Fruit fly (Drosophila melanogaster): ENCODE data around the gene alphaTub85E.
A peak's percentile ranks its signal among the peaks of the same experiment; 100 is the strongest.

alphaTub85E gene

DNA sequence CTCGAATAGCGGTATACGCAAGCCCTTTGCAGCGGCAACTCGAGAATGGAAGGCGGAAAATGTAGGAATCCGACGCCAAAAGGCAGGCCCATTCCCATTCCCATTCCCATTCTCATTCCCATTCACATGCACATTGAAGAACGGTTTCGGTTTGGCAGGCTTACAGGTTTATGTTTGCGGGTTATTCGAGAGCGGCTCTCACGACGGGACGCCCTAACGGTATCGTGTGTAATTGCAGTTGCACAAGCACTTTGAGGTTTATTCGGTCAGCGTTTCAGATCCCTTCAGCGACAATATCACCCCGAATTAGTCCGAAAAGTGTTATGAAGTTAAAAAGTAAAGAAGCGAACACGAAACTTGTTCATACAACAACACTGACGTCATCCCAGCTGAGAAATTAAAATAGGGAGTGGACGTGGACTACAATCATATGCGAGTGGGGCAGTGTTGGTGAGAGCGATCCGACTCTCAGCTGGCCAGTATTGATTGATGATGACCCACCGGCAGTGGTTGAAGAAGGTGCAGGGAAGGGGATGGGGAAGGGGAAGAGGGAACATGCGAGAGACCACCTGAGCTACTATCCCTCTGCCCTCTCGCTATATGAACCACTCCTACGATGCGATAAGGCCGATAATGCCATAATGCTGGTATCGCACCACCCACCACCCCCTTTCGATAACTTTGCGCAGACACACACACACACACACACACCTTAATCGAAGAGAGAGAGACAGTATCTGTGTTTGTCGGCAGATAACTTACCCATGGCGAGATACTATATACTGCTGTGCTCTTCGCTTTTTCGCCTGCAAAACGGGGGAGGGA, 28.7 kb downstream of the alphaTub85E start (continued):
- no peak for TF ChIP-seq bowl (GFP tag; IDR thresholded peaks at IDR 0.05)
- no peak for TF ChIP-seq dan (GFP tag; IDR thresholded peaks at IDR 0.05)
- no peak for TF ChIP-seq CG4854 (GFP tag; optimal IDR thresholded peaks at IDR 0.05)
- TF ChIP-seq abd-A (tag; optimal IDR thresholded peaks at IDR 0.05), result peak; percentile 89
- TF ChIP-seq Myb (GFP tag; optimal IDR thresholded peaks at IDR 0.05), result no peak
- TF ChIP-seq grn (GFP tag; optimal IDR thresholded peaks at IDR 0.05), result peak; percentile 98
- no peak for TF ChIP-seq chinmo (GFP tag; IDR thresholded peaks at IDR 0.05; ENCODE audit: partially characterized antibody)
- no peak for TF ChIP-seq Stat92E (GFP tag; optimal IDR thresholded peaks at IDR 0.05)
- TF ChIP-seq CG10543 (GFP tag; optimal IDR thresholded peaks at IDR 0.05), result peak; percentile 82
- TF ChIP-seq E2f2 (GFP tag; IDR thresholded peaks at IDR 0.05), result no peak
- no peak for TF ChIP-seq CG10431 (GFP tag; optimal IDR thresholded peaks at IDR 0.05)
- no peak for TF ChIP-seq C15 (GFP tag; IDR thresholded peaks at IDR 0.05)
- TF ChIP-seq pita (GFP tag; optimal IDR thresholded peaks at IDR 0.05), result no peak
- TF ChIP-seq CG12769 (tag; optimal IDR thresholded peaks at IDR 0.05), result peak; percentile 86
- TF ChIP-seq mld (GFP tag; IDR thresholded peaks at IDR 0.05; ENCODE audit: partially characterized antibody), result no peak
- TF ChIP-seq Hmr (GFP tag; optimal IDR thresholded peaks at IDR 0.05), result peak; percentile 66
- no peak for TF ChIP-seq vfl (GFP tag; optimal IDR thresholded peaks at IDR 0.05)
- TF ChIP-seq sug (tag; optimal IDR thresholded peaks at IDR 0.05), result peak; percentile 89
- no peak for TF ChIP-seq Ets97D (GFP tag; optimal IDR thresholded peaks at IDR 0.05)
- TF ChIP-seq pzg (GFP tag; optimal IDR thresholded peaks at IDR 0.05), result peak; percentile 12
- no peak for TF ChIP-seq emc (GFP tag; optimal IDR thresholded peaks at IDR 0.05)
- peak; percentile 58 for TF ChIP-seq Hey (tag; optimal IDR thresholded peaks at IDR 0.05)
- peak; percentile 59 for TF ChIP-seq Med (GFP tag)
- no peak for TF ChIP-seq Sox102F (GFP tag; optimal IDR thresholded peaks at IDR 0.05)
- peak; percentile 58 for TF ChIP-seq B-H2 (GFP tag; optimal IDR thresholded peaks at IDR 0.05)
- TF ChIP-seq Atf3 (GFP tag; optimal IDR thresholded peaks at IDR 0.05), result peak; percentile 34
- TF ChIP-seq CG34376 (GFP tag; optimal IDR thresholded peaks at IDR 0.05), result peak; percentile 96
- TF ChIP-seq Trl (optimal IDR thresholded peaks at IDR 0.05), result peak; percentile 69 to 90
- no peak for TF ChIP-seq Trl (GFP tag; optimal IDR thresholded peaks at IDR 0.05)
- no peak for TF ChIP-seq luna (GFP tag; optimal IDR thresholded peaks at IDR 0.05)
- TF ChIP-seq tin (GFP tag; optimal IDR thresholded peaks at IDR 0.05), result no peak
- no peak for TF ChIP-seq knrl (GFP tag; IDR thresholded peaks at IDR 0.05; ENCODE audit: partially characterized antibody)
- TF ChIP-seq HmgZ (tag; optimal IDR thresholded peaks at IDR 0.05), result peak; percentile 82
- no peak for TF ChIP-seq CG7963 (GFP tag; IDR thresholded peaks at IDR 0.05; ENCODE audit: partially characterized antibody)
- TF ChIP-seq Lhr (GFP tag; optimal IDR thresholded peaks at IDR 0.05), result no peak

dm6 chr3R:9703273-9703672, 29.8 kb downstream of the alphaTub85E start:
- TF ChIP-seq CG12769 (tag; optimal IDR thresholded peaks at IDR 0.05) (peak; percentile 9), Blimp-1 (GFP tag; optimal IDR thresholded peaks at IDR 0.05) (peak; percentile 75), Mrtf (GFP tag; IDR thresholded peaks at IDR 0.05) (no peak)

DNA sequence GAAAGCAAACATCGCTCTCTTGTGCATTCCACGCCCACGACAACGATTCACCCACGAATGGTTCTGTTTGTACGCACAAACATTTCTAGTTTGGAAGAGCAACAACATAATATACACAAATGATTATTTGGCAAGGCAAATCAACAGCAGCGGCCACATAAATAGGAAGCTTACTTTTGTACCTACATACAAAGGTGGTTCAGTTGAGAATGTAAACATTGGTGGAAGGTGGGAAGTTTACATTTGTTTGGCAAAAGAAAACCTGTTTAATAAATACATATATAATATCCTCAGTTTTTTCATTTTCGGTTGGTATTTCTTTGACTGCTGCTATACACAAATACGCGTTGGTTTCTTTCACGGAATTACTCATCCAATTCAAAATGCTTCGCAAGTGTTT, 30.5 kb downstream of the alphaTub85E start:
- TF ChIP-seq CG31441 (GFP tag; IDR thresholded peaks at IDR 0.05) (no peak), crol (GFP tag; IDR thresholded peaks at IDR 0.05) (no peak), repo (GFP tag; optimal IDR thresholded peaks at IDR 0.05) (peak; percentile 55), CG15011 (GFP tag; optimal IDR thresholded peaks at IDR 0.05) (peak; percentile 86), CG2120 (GFP tag; optimal IDR thresholded peaks at IDR 0.05) (peak; percentile 91), CG10979 (tag; optimal IDR thresholded peaks at IDR 0.05) (peak; percentile 84), pb (GFP tag; optimal IDR thresholded peaks at IDR 0.05) (peak; percentile 58), CG9932 (GFP tag; IDR thresholded peaks at IDR 0.05) (no peak), maf-S (GFP tag; optimal IDR thresholded peaks at IDR 0.05) (peak; percentile 78), kay (GFP tag; optimal IDR thresholded peaks at IDR 0.05) (peak; percentile 90), CG8478 (optimal IDR thresholded peaks at IDR 0.05) (no peak), CG7745 (tag; optimal IDR thresholded peaks at IDR 0.05) (no peak), Max (GFP tag; optimal IDR thresholded peaks at IDR 0.05) (peak; percentile 83)

Measured in whole organism, embryonic.